Fruit fly (Drosophila melanogaster) whole organism, embryonic: ENCODE measurements around the gene CG15764.

Source experiments
- Antp ChIP-seq: fragments of 200-800 bp; sonication (Bioruptor generic); optimal IDR thresholded peaks from 3 replicates; lab custom pipeline; 2016; ENCODE audit warnings: missing biosample characterization, missing genetic modification characterization
- CG11560 ChIP-seq: fragments of 200-800 bp; sonication (Bioruptor generic); IDR thresholded peaks from 3 replicates; pipeline ENCODE4 v1.3.6; 2022; ENCODE audit warnings: missing biosample characterization, missing genetic modification characterization
- CG16863 ChIP-seq: fragments of 200-800 bp; sonication (Bioruptor generic); optimal IDR thresholded peaks from 3 replicates; lab custom pipeline; 2016; ENCODE audit warnings: missing biosample characterization, missing genetic modification characterization
- CG2712 ChIP-seq: fragments of 200-800 bp; optimal IDR thresholded peaks from 3 replicates; lab custom pipeline; 2019; ENCODE audit warnings: missing biosample characterization, mild to moderate bottlenecking, missing genetic modification characterization, moderate library complexity
- CG4360 ChIP-seq: fragments of 200-800 bp; sonication (Bioruptor generic); IDR thresholded peaks from 2 replicates; pipeline ENCODE4 v1.3.6; 2022; ENCODE audit warnings: missing biosample characterization, missing genetic modification characterization
- CG7745 ChIP-seq: fragments of 200-800 bp; sonication (Bioruptor generic); optimal IDR thresholded peaks from 2 replicates; lab custom pipeline; 2018; ENCODE audit warnings: missing biosample characterization, mild to moderate bottlenecking, missing genetic modification characterization, moderate library complexity
- Pdp1 ChIP-seq, 2 experiments: fragments of 200-800 bp; sonication (Bioruptor generic); optimal IDR thresholded peaks; 3 replicates each; lab custom pipeline; 2016; ENCODE audit warnings: missing biosample characterization in 2 of 2, missing genetic modification characterization in 2 of 2, mild to moderate bottlenecking in 1 of 2, moderate library complexity in 1 of 2
- abd-A ChIP-seq: fragments of 200-800 bp; sonication (Bioruptor generic); optimal IDR thresholded peaks from 3 replicates; lab custom pipeline; 2019; ENCODE audit warnings: missing biosample characterization, mild to moderate bottlenecking, missing genetic modification characterization, moderate library complexity
- gsb ChIP-seq: fragments of 200-800 bp; sonication (Bioruptor generic); IDR thresholded peaks from 2 replicates; pipeline ENCODE4 v1.3.6; 2022; ENCODE audit warnings: missing biosample characterization, missing genetic modification characterization
- knrl ChIP-seq: fragments of 200-800 bp; sonication (Bioruptor generic); IDR thresholded peaks from 3 replicates; pipeline ENCODE4 v1.3.6; 2022; ENCODE audit warnings: missing biosample characterization, missing genetic modification characterization; ENCODE audit not compliant: partially characterized antibody
- p53 ChIP-seq: fragments of 200-800 bp; sonication (Bioruptor generic); optimal IDR thresholded peaks from 2 replicates; lab custom pipeline; 2016; ENCODE audit warnings: missing biosample characterization, missing genetic modification characterization
- zf30C ChIP-seq: fragments of 200-800 bp; sonication (Bioruptor generic); optimal IDR thresholded peaks from 3 replicates; lab custom pipeline; 2018; ENCODE audit warnings: missing biosample characterization, mild to moderate bottlenecking, missing genetic modification characterization

dm6 chrX:5916494-5917309 lies 47.8 kb downstream of the CG15764 start, which contains the start of the genes Shmt and CG3726:
- TF ChIP-seq CG4360 (GFP tag; lab: Robert Waterston, UW) (no peak), p53 (GFP tag; lab: Kevin White, UChicago) (no peak), abd-A (tag; lab: Kevin White, UChicago) (no peak), CG11560 (no peak), gsb (no peak), zf30C (GFP tag; lab: Kevin White, UChicago) (no peak), Pdp1 (GFP tag; optimal IDR thresholded peaks at IDR 0.05; lab: Kevin White, UChicago) (peak in 1 of 2 experiments; percentile 13), CG16863 (GFP tag; lab: Kevin White, UChicago) (no peak), knrl (GFP tag; lab: Robert Waterston, UW) (no peak), CG2712 (tag; lab: Kevin White, UChicago) (no peak), CG7745 (tag; lab: Kevin White, UChicago) (no peak), Antp (GFP tag; lab: Kevin White, UChicago) (no peak)
